Fruit fly (Drosophila melanogaster): Measurements from ENCODE around the gene CG17841.

Gene CG17841

dm6 chrX:10324836-10325566 is 42.9 kb upstream of the CG17841 start:
- TF ChIP-seq Sox102F (GFP tag; optimal IDR thresholded peaks at IDR 0.05) (no peak), CG9139 (GFP tag; optimal IDR thresholded peaks at IDR 0.05) (no peak), CG10669 (GFP tag; optimal IDR thresholded peaks at IDR 0.05) (peak; percentile 36), svp (GFP tag) (peak; percentile 83), Eip93F (GFP tag; optimal IDR thresholded peaks at IDR 0.05) (no peak), Smox (GFP tag; optimal IDR thresholded peaks at IDR 0.05) (peak; percentile 69), CG1621 (tag; optimal IDR thresholded peaks at IDR 0.05) (no peak), Ets21C (GFP tag; optimal IDR thresholded peaks at IDR 0.05) (peak; percentile 22), achi (GFP tag; optimal IDR thresholded peaks at IDR 0.05) (peak; percentile 41), CG4318 (GFP tag; optimal IDR thresholded peaks at IDR 0.05) (peak; percentile 60), CG10631 (GFP tag; optimal IDR thresholded peaks at IDR 0.05) (peak; percentile 58), cyc (GFP tag; optimal IDR thresholded peaks at IDR 0.05) (peak; percentile 43), Sox14 (GFP tag; optimal IDR thresholded peaks at IDR 0.05) (no peak), Lpt (GFP tag; optimal IDR thresholded peaks at IDR 0.05) (no peak), topi (GFP tag; optimal IDR thresholded peaks at IDR 0.05) (peak; percentile 63), vri (GFP tag; optimal IDR thresholded peaks at IDR 0.05) (peak; percentile 73), lz (GFP tag; optimal IDR thresholded peaks at IDR 0.05) (peak; percentile 49), CG34406 (GFP tag; optimal IDR thresholded peaks at IDR 0.05) (peak; percentile 40), CG32006 (GFP tag; optimal IDR thresholded peaks at IDR 0.05) (peak; percentile 79), spab (GFP tag; optimal IDR thresholded peaks at IDR 0.05) (peak; percentile 19), CG7368 (GFP tag; optimal IDR thresholded peaks at IDR 0.05) (no peak), Hr4 (GFP tag; optimal IDR thresholded peaks at IDR 0.05) (peak; percentile 55), CG6792 (GFP tag; optimal IDR thresholded peaks at IDR 0.05) (peak; percentile 43), fkh (GFP tag; optimal IDR thresholded peaks at IDR 0.05) (peak; percentile 16), Hr39 (GFP tag; optimal IDR thresholded peaks at IDR 0.05) (peak; percentile 42), fd85E (GFP tag; optimal IDR thresholded peaks at IDR 0.05) (no peak), CG11294 (GFP tag; IDR thresholded peaks at IDR 0.05) (no peak), CG8119 (GFP tag; IDR thresholded peaks at IDR 0.05) (no peak), CG3919 (GFP tag; optimal IDR thresholded peaks at IDR 0.05) (no peak), net (GFP tag; optimal IDR thresholded peaks at IDR 0.05) (peak; percentile 50), dsx (GFP tag; optimal IDR thresholded peaks at IDR 0.05; ENCODE audit: poor library complexity, severe bottlenecking) (no peak), acj6 (GFP tag; optimal IDR thresholded peaks at IDR 0.05) (peak; percentile 31), CG8632 (GFP tag; optimal IDR thresholded peaks at IDR 0.05) (peak; percentile 21), CG6163 (GFP tag; IDR thresholded peaks at IDR 0.05) (peak; percentile 40; the same call in 2 of the 3 replicates), OdsH (GFP tag; optimal IDR thresholded peaks at IDR 0.05) (peak; percentile 46), Gug (GFP tag; IDR thresholded peaks at IDR 0.05) (no peak), fd59A (GFP tag; optimal IDR thresholded peaks at IDR 0.05) (peak; percentile 26), CG11902 (GFP tag; optimal IDR thresholded peaks at IDR 0.05) (no peak), Eip78C (GFP tag) (peak; percentile 89), CG6854 (GFP tag; optimal IDR thresholded peaks at IDR 0.05) (no peak), eg (GFP tag; IDR thresholded peaks at IDR 0.05) (peak; percentile 6; the same call in 1 of the 3 replicates), Eip75B (GFP tag; optimal IDR thresholded peaks at IDR 0.05) (peak; percentile 48), CG6808 (GFP tag; optimal IDR thresholded peaks at IDR 0.05) (peak; percentile 39), esn (GFP tag; optimal IDR thresholded peaks at IDR 0.05) (peak; percentile 76), CG16779 (tag; optimal IDR thresholded peaks at IDR 0.05) (no peak), Hr38 (GFP tag; optimal IDR thresholded peaks at IDR 0.05) (no peak), dac (GFP tag; optimal IDR thresholded peaks at IDR 0.05) (peak; percentile 30), salr (GFP tag; optimal IDR thresholded peaks at IDR 0.05) (peak in 1 of 2 experiments; percentile 62), ss (GFP tag; optimal IDR thresholded peaks at IDR 0.05) (peak in 1 of 2 experiments; percentile 50), Blimp-1 (GFP tag; optimal IDR thresholded peaks at IDR 0.05) (no peak), CG6276 (GFP tag; optimal IDR thresholded peaks at IDR 0.05) (peak; percentile 27)
